Worm (Caenorhabditis elegans) whole organism, late embryonic: ENCODE measurements around the gene unc-41.

ENCODE experiments used
- C08G9.2 ChIP-seq: sonication (generic microtip); optimal IDR thresholded peaks from 2 replicates; lab custom pipeline; 2016; ENCODE audit warnings: mild to moderate bottlenecking, missing genetic modification characterization, moderate library complexity, missing compliant biosample characterization
- F13H6.1 ChIP-seq: sonication (generic microtip); optimal IDR thresholded peaks from 2 replicates; lab custom pipeline; 2016; ENCODE audit warnings: missing genetic modification characterization, missing compliant biosample characterization
- T23F11.4 ChIP-seq: fragments of 200-800 bp; sonication (Bioruptor generic); optimal IDR thresholded peaks from 2 replicates; lab custom pipeline; 2018; ENCODE audit warnings: mild to moderate bottlenecking, missing genetic modification characterization, missing compliant biosample characterization
- ceh-14 ChIP-seq: sonication (generic microtip); optimal IDR thresholded peaks from 2 replicates; lab custom pipeline; 2016; ENCODE audit warnings: missing genotype, missing genetic modification characterization, missing compliant biosample characterization
- ceh-18 ChIP-seq: sonication (generic microtip); optimal IDR thresholded peaks from 2 replicates; lab custom pipeline; 2016; ENCODE audit warnings: missing genetic modification characterization, missing compliant biosample characterization
- ceh-2 ChIP-seq: sonication (generic microtip); optimal IDR thresholded peaks from 2 replicates; lab custom pipeline; 2016; ENCODE audit warnings: missing genotype, missing genetic modification characterization, missing compliant biosample characterization
- ceh-31 ChIP-seq: sonication (generic microtip); optimal IDR thresholded peaks from 2 replicates; lab custom pipeline; 2016; ENCODE audit warnings: missing genetic modification characterization, missing compliant biosample characterization
- ceh-34 ChIP-seq: sonication (generic microtip); optimal IDR thresholded peaks from 2 replicates; lab custom pipeline; 2016; ENCODE audit warnings: mild to moderate bottlenecking, missing genetic modification characterization, missing compliant biosample characterization
- ceh-45 ChIP-seq: fragments of 200-800 bp; sonication (Bioruptor generic); IDR thresholded peaks from 2 replicates; pipeline ENCODE4 v1.3.6; 2022; ENCODE audit warnings: missing genetic modification reagents, missing genetic modification characterization, missing compliant biosample characterization
- ceh-48 ChIP-seq: sonication (generic microtip); optimal IDR thresholded peaks from 2 replicates; lab custom pipeline; 2016; ENCODE audit warnings: missing genetic modification characterization, inconsistent platforms, missing compliant biosample characterization
- ceh-6 ChIP-seq: fragments of 200-800 bp; sonication (Bioruptor generic); optimal IDR thresholded peaks from 2 replicates; lab custom pipeline; 2018; ENCODE audit warnings: mild to moderate bottlenecking, missing genetic modification characterization, missing compliant biosample characterization
- dmd-4 ChIP-seq: sonication (generic microtip); optimal IDR thresholded peaks from 2 replicates; lab custom pipeline; 2016; ENCODE audit warnings: borderline replicate concordance, missing genetic modification characterization, missing compliant biosample characterization
- ets-4 ChIP-seq: sonication (generic microtip); optimal IDR thresholded peaks from 2 replicates; lab custom pipeline; 2016; ENCODE audit warnings: missing genetic modification characterization, missing compliant biosample characterization
- fax-1 ChIP-seq: sonication (generic microtip); optimal IDR thresholded peaks from 2 replicates; lab custom pipeline; 2016; ENCODE audit warnings: missing genotype, missing genetic modification characterization, missing compliant biosample characterization
- gmeb-2 ChIP-seq: sonication (generic microtip); optimal IDR thresholded peaks from 2 replicates; lab custom pipeline; 2016; ENCODE audit warnings: missing genetic modification characterization, inconsistent platforms, missing compliant biosample characterization
- hlh-8 ChIP-seq: sonication (generic microtip); optimal IDR thresholded peaks from 2 replicates; lab custom pipeline; 2016; ENCODE audit warnings: missing genotype, missing genetic modification characterization, missing compliant biosample characterization
- lim-6 ChIP-seq: sonication (generic microtip); optimal IDR thresholded peaks from 2 replicates; lab custom pipeline; 2016; ENCODE audit warnings: missing genetic modification characterization, missing compliant biosample characterization
- madf-2 ChIP-seq: sonication (generic microtip); optimal IDR thresholded peaks from 2 replicates; lab custom pipeline; 2017; ENCODE audit warnings: missing genetic modification characterization, missing compliant biosample characterization
- nfya-1 ChIP-seq: sonication (generic microtip); optimal IDR thresholded peaks from 2 replicates; lab custom pipeline; 2017; ENCODE audit warnings: missing genetic modification characterization, mild to moderate bottlenecking, missing compliant biosample characterization, antibody characterized with exemption, moderate library complexity
- pag-3 ChIP-seq: sonication (generic microtip); optimal IDR thresholded peaks from 2 replicates; lab custom pipeline; 2016; ENCODE audit warnings: missing compliant biosample characterization, missing genetic modification characterization, borderline replicate concordance
- pat-9 ChIP-seq: fragments of 200-800 bp; sonication (Bioruptor generic); optimal IDR thresholded peaks from 2 replicates; lab custom pipeline; 2018; ENCODE audit warnings: mild to moderate bottlenecking, missing genetic modification characterization, moderate library complexity, missing compliant biosample characterization
- pha-4 ChIP-seq: fragments of 150-350 bp; optimal IDR thresholded peaks from 2 replicates; lab custom pipeline; 2018; ENCODE audit warnings: missing biosample characterization, missing genetic modification reagents, missing genetic modification characterization
- pqm-1 ChIP-seq: sonication (generic microtip); optimal IDR thresholded peaks from 2 replicates; lab custom pipeline; 2016; ENCODE audit warnings: missing genetic modification characterization, missing compliant biosample characterization
- pros-1 ChIP-seq: fragments of 150-350 bp; optimal IDR thresholded peaks from 2 replicates; lab custom pipeline; 2014; ENCODE audit warnings: missing biosample characterization, missing genetic modification reagents, missing genetic modification characterization
- ref-2 ChIP-seq: sonication (generic microtip); optimal IDR thresholded peaks from 2 replicates; lab custom pipeline; 2016; ENCODE audit warnings: missing genetic modification characterization, missing compliant biosample characterization
- rnt-1 ChIP-seq: sonication (generic microtip); optimal IDR thresholded peaks from 2 replicates; lab custom pipeline; 2016; ENCODE audit warnings: missing genetic modification characterization, missing compliant biosample characterization
- sdc-2 ChIP-seq: sonication (generic microtip); optimal IDR thresholded peaks from 2 replicates; lab custom pipeline; 2016; ENCODE audit warnings: missing genotype, missing genetic modification characterization, missing compliant biosample characterization
- tbx-2 ChIP-seq: sonication (generic microtip); optimal IDR thresholded peaks from 2 replicates; lab custom pipeline; 2016; ENCODE audit warnings: missing genetic modification characterization, missing compliant biosample characterization
- tbx-7 ChIP-seq: sonication (generic microtip); optimal IDR thresholded peaks from 2 replicates; lab custom pipeline; 2016; ENCODE audit warnings: missing genotype, missing genetic modification characterization, missing compliant biosample characterization
- unc-3 ChIP-seq, 2 experiments: fragments of 200-800 bp in 1 of 2; sonication (Bioruptor generic) in 1 of 2; sonication (generic microtip) in 1 of 2; conservative IDR thresholded peaks in 1 of 2; optimal IDR thresholded peaks in 1 of 2; 2 replicates each; pipeline versions ENCODE4 v1.3.6 to Lab custom; 2016 to 2022; ENCODE audit warnings: missing compliant biosample characterization in 2 of 2, missing genetic modification characterization in 2 of 2, missing genetic modification reagents in 1 of 2
- unc-42 ChIP-seq: sonication (generic microtip); optimal IDR thresholded peaks from 2 replicates; lab custom pipeline; 2016; ENCODE audit warnings: missing genotype, missing genetic modification characterization, missing compliant biosample characterization
- unc-86 ChIP-seq: sonication (generic microtip); optimal IDR thresholded peaks from 2 replicates; lab custom pipeline; 2016; ENCODE audit warnings: missing genetic modification characterization, missing compliant biosample characterization
- zip-5 ChIP-seq: sonication (generic microtip); optimal IDR thresholded peaks from 2 replicates; lab custom pipeline; 2016; ENCODE audit warnings: missing genetic modification characterization, missing compliant biosample characterization
- ztf-16 ChIP-seq: sonication (generic microtip); optimal IDR thresholded peaks from 2 replicates; lab custom pipeline; 2017; ENCODE audit warnings: missing genetic modification characterization, missing compliant biosample characterization

unc-41 gene

DNA sequence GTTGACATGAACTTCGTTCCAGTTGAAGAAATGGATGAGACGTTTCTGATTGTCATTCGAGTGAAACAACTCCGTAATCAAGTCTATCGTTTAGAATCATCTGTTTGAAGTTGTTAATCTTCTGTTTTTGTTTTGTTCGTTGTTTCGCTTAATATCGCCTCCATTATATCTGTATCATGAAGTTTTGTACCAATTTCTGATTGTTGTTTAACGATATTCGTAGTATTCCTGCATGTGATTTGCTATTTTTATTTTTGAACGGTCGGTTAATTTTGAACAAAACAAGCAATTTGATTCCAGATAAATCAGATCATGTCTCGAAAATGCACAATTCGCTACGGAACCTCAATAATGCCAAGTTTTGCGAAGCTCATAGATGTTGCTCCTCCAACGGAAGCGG, 6.5 kb upstream of the unc-41 start, which contains the start of gene C27H6.9:
Gene C27H6.9, plus strand, starts transcription at position 301 of the 400 bp plus-strand sequence.
- TF ChIP-seq gmeb-2 (tag; lab: Kevin White, UChicago) (no peak), unc-3 (GFP tag; conservative IDR thresholded peaks at IDR 0.05; lab: Robert Waterston, UW) (no peak), unc-3 (tag; optimal IDR thresholded peaks at IDR 0.05; lab: Kevin White, UChicago) (no peak), ceh-45 (no peak), C08G9.2 (tag; lab: Kevin White, UChicago) (no peak), unc-86 (tag; lab: Kevin White, UChicago) (no peak)
- TF ChIP-seq, all 69 proteins: peak for 0

DNA sequence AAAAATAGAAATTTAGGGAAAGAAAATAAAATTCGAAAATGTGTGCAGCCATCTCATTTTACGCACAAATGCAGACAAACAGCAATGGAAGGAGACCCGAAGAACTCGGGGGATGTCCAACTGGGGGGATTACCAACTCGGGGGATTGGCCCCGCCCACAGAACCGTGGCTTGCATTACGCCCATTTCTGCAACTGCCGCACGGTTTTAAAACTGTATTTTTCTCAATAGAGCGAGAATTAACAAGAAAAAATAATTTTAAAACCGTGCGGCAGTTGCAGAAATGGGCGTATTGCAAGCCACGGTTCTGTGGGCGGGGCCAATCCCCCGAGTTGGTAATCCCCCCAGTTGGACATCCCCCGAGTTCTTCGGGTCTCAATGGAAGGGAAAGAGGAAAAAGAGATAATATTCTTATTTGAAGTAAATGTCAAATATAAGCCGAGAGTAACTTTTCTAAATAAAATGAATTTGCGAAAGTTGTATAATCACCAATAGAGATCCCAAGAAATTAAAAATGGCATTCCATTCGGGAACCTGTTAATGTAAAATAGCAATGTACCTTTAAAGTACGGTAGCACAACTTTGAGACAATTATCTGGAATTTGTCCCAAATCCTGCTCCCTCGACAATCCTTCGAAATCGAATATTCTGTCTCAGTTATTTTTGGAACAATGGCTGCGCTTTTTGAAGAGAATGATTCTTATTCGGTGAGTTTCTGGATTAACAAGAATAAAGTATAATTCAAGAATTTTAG, 4.9 kb upstream of the unc-41 start, which contains the start of the genes ruvb-1 and tofu-1:
Gene ruvb-1, minus strand, starts transcription at position 72 of the 753 bp plus-strand sequence.
Gene tofu-1, plus strand, starts transcription at position 417 of the 753 bp plus-strand sequence.
- TF ChIP-seq C08G9.2 (tag; lab: Kevin White, UChicago) (peak; percentile 77), ceh-34 (tag; lab: Kevin White, UChicago) (peak; percentile 40), nfya-1 (peak; percentile 26), madf-2 (tag; lab: Kevin White, UChicago) (peak; percentile 16), zip-5 (tag; lab: Kevin White, UChicago) (peak; percentile 32), ref-2 (peak; percentile 92), pqm-1 (tag; lab: Kevin White, UChicago) (peak; percentile 40), dmd-4 (peak; percentile 70), tbx-7 (tag; lab: Kevin White, UChicago) (peak; percentile 63), tbx-2 (tag; lab: Kevin White, UChicago) (peak; percentile 94), fax-1 (tag; lab: Kevin White, UChicago) (peak; percentile 61), ets-4 (tag; lab: Kevin White, UChicago) (peak; percentile 75), ceh-18 (tag; lab: Kevin White, UChicago) (peak; percentile 20), lim-6 (tag; lab: Kevin White, UChicago) (peak; percentile 70), ceh-31 (peak; percentile 96), ceh-14 (tag; lab: Kevin White, UChicago) (peak; percentile 89), ztf-16 (peak; percentile 13), F13H6.1 (tag; lab: Kevin White, UChicago) (peak; percentile 70), unc-42 (tag; lab: Kevin White, UChicago) (peak; percentile 51), ceh-2 (peak; percentile 81), hlh-8 (tag; lab: Kevin White, UChicago) (peak; percentile 70), pros-1 (tag; lab: Kevin White, UChicago) (peak; percentile 8), rnt-1 (peak; percentile 72)

DNA sequence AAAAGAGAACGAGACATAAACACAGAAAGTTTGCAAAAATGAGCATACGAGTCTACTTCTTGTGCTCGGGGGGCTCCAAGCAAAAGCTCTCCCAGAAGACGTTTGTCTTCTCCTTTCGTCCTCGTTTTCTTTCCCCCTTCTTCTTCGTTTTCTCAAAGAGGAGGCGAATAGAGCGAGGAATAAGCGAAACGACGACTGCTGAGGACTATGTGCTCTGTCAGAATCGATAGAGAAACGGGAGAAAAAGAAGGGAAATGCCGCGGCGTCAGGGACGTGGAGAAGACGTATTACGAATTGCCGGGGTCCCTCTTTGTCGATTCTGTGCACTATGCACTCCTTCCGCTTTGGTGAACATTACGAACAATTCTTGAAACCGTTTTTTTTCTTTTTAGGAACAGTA, 2.4 kb upstream of the unc-41 start:
- TF ChIP-seq T23F11.4 (GFP tag; lab: Kevin White, UChicago), result no peak
- TF ChIP-seq nfya-1, result no peak
- TF ChIP-seq pat-9 (tag; lab: Kevin White, UChicago), result no peak
- peak; percentile 25 for TF ChIP-seq unc-42 (tag; lab: Kevin White, UChicago)
- no peak for TF ChIP-seq rnt-1
- TF ChIP-seq ceh-6 (GFP tag; lab: Kevin White, UChicago), result no peak
- no peak for TF ChIP-seq sdc-2 (tag; lab: Kevin White, UChicago)
- no peak for TF ChIP-seq pha-4 (tag; lab: Kevin White, UChicago)
- TF ChIP-seq ceh-31, result peak; percentile 63
- no peak for TF ChIP-seq ceh-18 (tag; lab: Kevin White, UChicago)
- TF ChIP-seq tbx-2 (tag; lab: Kevin White, UChicago), result peak; percentile 16
- peak; percentile 65 for TF ChIP-seq ceh-48

DNA sequence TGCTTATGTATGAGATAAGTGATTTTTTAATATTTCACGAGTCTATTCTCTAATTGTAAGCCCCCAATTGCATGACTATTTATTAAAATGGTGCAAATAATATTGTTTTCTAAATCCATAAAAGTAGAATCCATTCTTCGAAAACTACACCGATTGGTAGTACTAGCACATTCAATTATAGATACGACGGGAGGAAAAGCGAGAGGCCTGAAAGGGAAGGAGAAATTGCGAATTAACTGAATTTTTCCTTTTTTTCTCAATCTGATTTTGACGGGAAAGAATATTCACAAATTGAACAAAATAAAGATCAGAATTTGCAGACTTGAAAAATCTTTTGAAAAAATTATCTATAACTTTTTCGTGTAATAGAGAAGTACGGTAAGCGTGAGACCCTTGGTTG, 1.2 kb upstream of the unc-41 start:
- TF ChIP-seq madf-2 (tag; lab: Kevin White, UChicago) (no peak), tbx-7 (tag; lab: Kevin White, UChicago) (no peak), unc-42 (tag; lab: Kevin White, UChicago) (peak; percentile 54), pag-3 (tag; lab: Kevin White, UChicago) (no peak), tbx-2 (tag; lab: Kevin White, UChicago) (no peak)
